Fruit fly (Drosophila melanogaster) whole organism, embryonic: ENCODE results near the gene RhoGAP19D.

Experiments used
- BEAF-32 ChIP-seq: fragments of 200-800 bp; sonication (Bioruptor generic); optimal IDR thresholded peaks from 3 replicates; lab custom pipeline; 2017; ENCODE audit warnings: missing biosample characterization, missing genetic modification characterization, mild to moderate bottlenecking, moderate library complexity, missing genetic modification reagents
- CG10959 ChIP-seq: fragments of 200-800 bp; sonication (Bioruptor generic); IDR thresholded peaks from 2 replicates; pipeline ENCODE4 v1.3.6; 2022; ENCODE audit warnings: missing biosample characterization, missing genetic modification characterization
- CG12659 ChIP-seq: fragments of 200-800 bp; sonication (Bioruptor generic); optimal IDR thresholded peaks from 3 replicates; lab custom pipeline; 2017; ENCODE audit warnings: mild to moderate bottlenecking, missing biosample characterization, missing genetic modification reagents, missing genetic modification characterization
- CG13775 ChIP-seq: fragments of 200-800 bp; sonication (Bioruptor generic); optimal IDR thresholded peaks from 3 replicates; lab custom pipeline; 2017; ENCODE audit warnings: missing biosample characterization, mild to moderate bottlenecking, missing genetic modification characterization
- CG14050 ChIP-seq: fragments of 200-800 bp; sonication (Bioruptor generic); IDR thresholded peaks from 3 replicates; pipeline ENCODE4 v1.3.6; 2022; ENCODE audit warnings: missing biosample characterization, missing genetic modification characterization
- CG1647 ChIP-seq: fragments of 200-800 bp; sonication (Bioruptor generic); optimal IDR thresholded peaks from 3 replicates; lab custom pipeline; 2016; ENCODE audit warnings: missing biosample characterization, missing genetic modification characterization
- CG16813 ChIP-seq: fragments of 200-800 bp; sonication (Bioruptor generic); IDR thresholded peaks from 3 replicates; pipeline ENCODE4 v1.3.6; 2022; ENCODE audit warnings: missing biosample characterization, missing genetic modification characterization; ENCODE audit not compliant: partially characterized antibody
- CG16863 ChIP-seq: fragments of 200-800 bp; sonication (Bioruptor generic); optimal IDR thresholded peaks from 3 replicates; lab custom pipeline; 2016; ENCODE audit warnings: missing biosample characterization, missing genetic modification characterization
- CG17361 ChIP-seq: fragments of 200-800 bp; sonication (Bioruptor generic); IDR thresholded peaks from 3 replicates; pipeline ENCODE4 v1.3.6; 2022; ENCODE audit warnings: missing biosample characterization, missing genetic modification characterization
- CG1832 ChIP-seq: fragments of 200-800 bp; sonication (Bioruptor generic); optimal IDR thresholded peaks from 2 replicates; lab custom pipeline; 2017; ENCODE audit warnings: missing biosample characterization, mild to moderate bottlenecking, missing genetic modification characterization, inconsistent platforms
- CG18619 ChIP-seq: fragments of 200-800 bp; sonication (Bioruptor generic); optimal IDR thresholded peaks from 3 replicates; lab custom pipeline; 2017; ENCODE audit warnings: missing biosample characterization, mild to moderate bottlenecking, missing genetic modification characterization
- CG2129 ChIP-seq: fragments of 200-800 bp; sonication (Bioruptor generic); IDR thresholded peaks from 2 replicates; pipeline ENCODE4 v1.3.6; 2022; ENCODE audit warnings: missing biosample characterization, missing genetic modification characterization; ENCODE audit not compliant: partially characterized antibody
- CG31441 ChIP-seq: fragments of 200-800 bp; sonication (Bioruptor generic); IDR thresholded peaks from 2 replicates; pipeline ENCODE4 v1.3.6; 2022; ENCODE audit warnings: missing biosample characterization, missing genetic modification characterization
- CG3281 ChIP-seq: fragments of 200-800 bp; sonication (Bioruptor generic); optimal IDR thresholded peaks from 3 replicates; lab custom pipeline; 2017; ENCODE audit warnings: missing biosample characterization, mild to moderate bottlenecking, missing genetic modification characterization
- CG3726 ChIP-seq: fragments of 200-800 bp; sonication (Bioruptor generic); IDR thresholded peaks from 3 replicates; pipeline ENCODE4, ENCODE4 v1.3.6; 2022; ENCODE audit warnings: missing biosample characterization, missing genetic modification characterization
- CG4328 ChIP-seq: fragments of 200-800 bp; sonication (Bioruptor generic); optimal IDR thresholded peaks from 3 replicates; lab custom pipeline; 2017; ENCODE audit warnings: missing biosample characterization, missing genetic modification reagents, missing genetic modification characterization
- CG5245 ChIP-seq: fragments of 200-800 bp; sonication (Bioruptor generic); optimal IDR thresholded peaks from 3 replicates; lab custom pipeline; 2016; ENCODE audit warnings: missing biosample characterization, missing genetic modification characterization
- CG6272 ChIP-seq: fragments of 200-800 bp; sonication (Bioruptor generic); IDR thresholded peaks from 2 replicates; pipeline ENCODE4 v1.3.6; 2022; ENCODE audit warnings: missing biosample characterization, missing genetic modification characterization
- CG7928 ChIP-seq: fragments of 200-800 bp; sonication (Bioruptor generic); optimal IDR thresholded peaks from 2 replicates; lab custom pipeline; 2017; ENCODE audit warnings: missing biosample characterization, mild to moderate bottlenecking, missing genetic modification characterization
- CG8281 ChIP-seq: fragments of 200-800 bp; sonication (Bioruptor generic); optimal IDR thresholded peaks from 2 replicates; lab custom pipeline; 2018; ENCODE audit warnings: missing biosample characterization, mild to moderate bottlenecking, missing genetic modification characterization, moderate library complexity
- CG9215 ChIP-seq: fragments of 200-800 bp; sonication (Bioruptor generic); IDR thresholded peaks from 2 replicates; pipeline ENCODE4 v1.3.6; 2022; ENCODE audit warnings: missing biosample characterization, missing genetic modification characterization
- CHES-1-like ChIP-seq: fragments of 200-800 bp; sonication (Bioruptor generic); optimal IDR thresholded peaks from 2 replicates; lab custom pipeline; 2016; ENCODE audit warnings: missing biosample characterization, missing genetic modification characterization
- D ChIP-seq, 2 experiments: fragments of 200-800 bp in 1 of 2; fragments of >200 bp in 1 of 2; sonication (Bioruptor generic) in 1 of 2; optimal IDR thresholded peaks; 2 replicates in 1 of 2; 3 replicates in 1 of 2; lab custom pipeline; 2017; ENCODE audit warnings: mild to moderate bottlenecking in 1 of 2, missing biosample characterization in 1 of 2, missing genetic modification characterization in 1 of 2, missing genetic modification reagents in 1 of 2
- Dek ChIP-seq: fragments of 200-800 bp; sonication (Bioruptor generic); optimal IDR thresholded peaks from 3 replicates; lab custom pipeline; 2019; ENCODE audit warnings: missing biosample characterization, mild to moderate bottlenecking, missing genetic modification characterization, moderate library complexity
- Dp ChIP-seq: fragments of 200-800 bp; sonication (Bioruptor generic); optimal IDR thresholded peaks from 2 replicates; lab custom pipeline; 2018; ENCODE audit warnings: missing biosample characterization, mild to moderate bottlenecking, missing genetic modification characterization, moderate library complexity
- Hmx ChIP-seq: fragments of 200-800 bp; sonication (Bioruptor generic); optimal IDR thresholded peaks from 2 replicates; lab custom pipeline; 2016; ENCODE audit warnings: missing biosample characterization, missing genetic modification characterization
- Mad ChIP-seq: fragments of 200-800 bp; sonication (Bioruptor generic); optimal IDR thresholded peaks from 2 replicates; lab custom pipeline; 2016; ENCODE audit warnings: missing biosample characterization, missing genetic modification characterization
- Poxn ChIP-seq: fragments of 200-800 bp; sonication (Bioruptor generic); IDR thresholded peaks from 2 replicates; pipeline ENCODE4 v1.3.6; 2022; ENCODE audit warnings: missing biosample characterization, missing genetic modification characterization
- Sin3A ChIP-seq: fragments of >200 bp; optimal IDR thresholded peaks from 2 replicates; lab custom pipeline; 2018
- Six4 ChIP-seq: fragments of 200-800 bp; sonication (Bioruptor generic); optimal IDR thresholded peaks from 2 replicates; lab custom pipeline; 2016; ENCODE audit warnings: missing biosample characterization, missing genetic modification characterization
- Spps ChIP-seq: fragments of 200-800 bp; sonication (Bioruptor generic); optimal IDR thresholded peaks from 2 replicates; lab custom pipeline; 2018; ENCODE audit warnings: missing biosample characterization, mild to moderate bottlenecking, missing genetic modification characterization
- Tbp ChIP-seq: fragments of >200 bp; optimal IDR thresholded peaks from 2 replicates; lab custom pipeline; 2018; ENCODE audit warnings: missing biosample characterization, missing genetic modification characterization
- ase ChIP-seq: fragments of 200-800 bp; sonication (Bioruptor generic); IDR thresholded peaks from 3 replicates; pipeline ENCODE4 v1.3.6; 2022; ENCODE audit warnings: missing biosample characterization, missing genetic modification characterization
- az2 ChIP-seq: fragments of 200-800 bp; sonication (Bioruptor generic); optimal IDR thresholded peaks from 3 replicates; lab custom pipeline; 2016; ENCODE audit warnings: missing biosample characterization, missing genetic modification characterization
- bcd ChIP-seq: fragments of 200-800 bp; sonication (Bioruptor generic); optimal IDR thresholded peaks from 2 replicates; lab custom pipeline; 2017; ENCODE audit warnings: missing biosample characterization, mild to moderate bottlenecking, missing genetic modification characterization
- btn ChIP-seq: fragments of 200-800 bp; sonication (Bioruptor generic); optimal IDR thresholded peaks from 2 replicates; lab custom pipeline; 2016; ENCODE audit warnings: missing biosample characterization, missing genetic modification characterization
- cg ChIP-seq: fragments of 200-800 bp; sonication (Bioruptor generic); optimal IDR thresholded peaks from 3 replicates; lab custom pipeline; 2019; ENCODE audit warnings: missing biosample characterization, mild to moderate bottlenecking, missing genetic modification characterization, moderate library complexity
- cwo ChIP-seq: fragments of 200-800 bp; sonication (Bioruptor generic); optimal IDR thresholded peaks from 3 replicates; lab custom pipeline; 2017; ENCODE audit warnings: missing biosample characterization, missing genetic modification characterization, mild to moderate bottlenecking, moderate library complexity, missing genetic modification reagents
- dimm ChIP-seq: fragments of 200-800 bp; sonication (Bioruptor generic); IDR thresholded peaks from 2 replicates; pipeline ENCODE4 v1.3.6; 2022; ENCODE audit warnings: missing biosample characterization, missing genetic modification characterization
- gsb ChIP-seq: fragments of 200-800 bp; sonication (Bioruptor generic); IDR thresholded peaks from 2 replicates; pipeline ENCODE4 v1.3.6; 2022; ENCODE audit warnings: missing biosample characterization, missing genetic modification characterization
- hbn ChIP-seq: fragments of 200-800 bp; sonication (Bioruptor generic); IDR thresholded peaks from 2 replicates; pipeline ENCODE4 v1.3.6; 2022; ENCODE audit warnings: missing biosample characterization, missing genetic modification characterization; ENCODE audit not compliant: partially characterized antibody
- klu ChIP-seq: fragments of 200-800 bp; sonication (Bioruptor generic); IDR thresholded peaks from 2 replicates; pipeline ENCODE4 v1.3.6; 2022; ENCODE audit warnings: missing biosample characterization, missing genetic modification characterization
- p53 ChIP-seq: fragments of 200-800 bp; sonication (Bioruptor generic); optimal IDR thresholded peaks from 2 replicates; lab custom pipeline; 2016; ENCODE audit warnings: missing biosample characterization, missing genetic modification characterization
- pho ChIP-seq: fragments of 200-800 bp; sonication (Bioruptor generic); optimal IDR thresholded peaks from 2 replicates; lab custom pipeline; 2016; ENCODE audit warnings: missing biosample characterization, missing genetic modification characterization
- pum ChIP-seq: fragments of 200-800 bp; sonication (Bioruptor generic); optimal IDR thresholded peaks from 2 replicates; lab custom pipeline; 2016; ENCODE audit warnings: missing biosample characterization, missing genetic modification characterization
- row ChIP-seq: fragments of 200-800 bp; sonication (Bioruptor generic); IDR thresholded peaks from 3 replicates; pipeline ENCODE4 v1.3.6; 2022; ENCODE audit warnings: missing biosample characterization, missing genetic modification characterization
- run ChIP-seq: fragments of 200-800 bp; sonication (Bioruptor generic); optimal IDR thresholded peaks from 3 replicates; lab custom pipeline; 2018; ENCODE audit warnings: missing biosample characterization, mild to moderate bottlenecking, missing genetic modification characterization
- sna ChIP-seq: fragments of 200-800 bp; sonication (Bioruptor generic); IDR thresholded peaks from 2 replicates; pipeline ENCODE4 v1.3.6; 2022; ENCODE audit warnings: missing biosample characterization, missing genetic modification characterization; ENCODE audit not compliant: partially characterized antibody
- tin ChIP-seq: fragments of 200-800 bp; sonication (Bioruptor generic); optimal IDR thresholded peaks from 3 replicates; lab custom pipeline; 2016; ENCODE audit warnings: missing biosample characterization, missing genetic modification characterization
- usp ChIP-seq: fragments of >200 bp; optimal IDR thresholded peaks from 2 replicates; lab custom pipeline; 2017; ENCODE audit warnings: missing biosample characterization, missing genetic modification characterization

The RhoGAP19D gene

dm6 chrX:20502776-20503503 lies 7.6 kb downstream of the RhoGAP19D start (continued):
- TF ChIP-seq CG18619 (GFP tag; lab: Kevin White, UChicago) (no peak), btn (GFP tag; lab: Kevin White, UChicago) (no peak), CG13775 (GFP tag; lab: Kevin White, UChicago) (peak; percentile 30), CG7928 (GFP tag; lab: Kevin White, UChicago) (no peak), Dp (GFP tag; lab: Kevin White, UChicago) (no peak), sna (GFP tag; lab: Robert Waterston, UW) (no peak), CG1832 (GFP tag; lab: Kevin White, UChicago) (no peak), Sin3A (no peak), Hmx (GFP tag; lab: Kevin White, UChicago) (no peak), dimm (no peak), pho (peak; percentile 14), CG3726 (GFP tag; lab: Robert Waterston, UW) (no peak), CG10959 (GFP tag; lab: Robert Waterston, UW) (no peak), az2 (GFP tag; lab: Kevin White, UChicago) (no peak), Dek (tag; lab: Kevin White, UChicago) (peak; percentile 10), CG16813 (GFP tag; lab: Robert Waterston, UW) (no peak), D (optimal IDR thresholded peaks at IDR 0.05; lab: Kevin White, UChicago) (no peak), D (GFP tag; optimal IDR thresholded peaks at IDR 0.05; lab: Kevin White, UChicago) (peak; percentile 31), CG3281 (peak; percentile 50), CG17361 (GFP tag; lab: Robert Waterston, UW) (peak; percentile 60; the same call in 2 of the 3 replicates), hbn (GFP tag; lab: Robert Waterston, UW) (no peak), Six4 (no peak), klu (no peak), CHES-1-like (peak; percentile 12), CG5245 (GFP tag; lab: Kevin White, UChicago) (no peak), run (no peak), CG8281 (tag; lab: Kevin White, UChicago) (no peak), row (GFP tag; lab: Robert Waterston, UW) (peak; percentile 85), cwo (GFP tag; lab: Kevin White, UChicago) (no peak), BEAF-32 (GFP tag; lab: Kevin White, UChicago) (no peak), p53 (GFP tag; lab: Kevin White, UChicago) (no peak), CG2129 (GFP tag; lab: Robert Waterston, UW) (no peak), CG9215 (GFP tag; lab: Robert Waterston, UW) (peak; percentile 30; the same call in 1 of the 2 replicates), bcd (peak; percentile 40), CG31441 (GFP tag; lab: Robert Waterston, UW) (peak; percentile 61), CG16863 (GFP tag; lab: Kevin White, UChicago) (no peak), CG14050 (GFP tag; lab: Robert Waterston, UW) (no peak), tin (no peak), Poxn (no peak), ase (GFP tag; lab: Robert Waterston, UW) (no peak), Spps (tag; lab: Kevin White, UChicago) (no peak), Mad (GFP tag; lab: Kevin White, UChicago) (no peak), CG12659 (peak; percentile 47), CG1647 (no peak), pum (GFP tag; lab: Kevin White, UChicago) (peak; percentile 4), gsb (GFP tag; lab: Robert Waterston, UW) (no peak), CG4328 (peak; percentile 6), CG6272 (GFP tag; lab: Robert Waterston, UW) (no peak), Tbp (GFP tag; lab: Kevin White, UChicago) (no peak), usp (no peak), cg (GFP tag; lab: Kevin White, UChicago) (no peak)
